Fruit fly (Drosophila melanogaster) whole organism, wandering third instar larva: ENCODE results near the gene Acn.

ENCODE experiments used
- Abd-B ChIP-seq: fragments of >200 bp; optimal IDR thresholded peaks from 2 replicates; lab custom pipeline; 2017; ENCODE audit warnings: missing biosample characterization, missing genetic modification characterization
- CG32264 ChIP-seq: fragments of 200-800 bp; sonication (Bioruptor generic); optimal IDR thresholded peaks from 2 replicates; lab custom pipeline; 2016; ENCODE audit warnings: missing biosample characterization, missing genetic modification characterization
- CrebA ChIP-seq: fragments of 200-800 bp; sonication (Bioruptor generic); optimal IDR thresholded peaks from 2 replicates; lab custom pipeline; 2016; ENCODE audit warnings: missing biosample characterization, mild to moderate bottlenecking, missing genetic modification characterization, borderline replicate concordance
- Dfd ChIP-seq: fragments of >200 bp; optimal IDR thresholded peaks from 2 replicates; lab custom pipeline; 2017; ENCODE audit warnings: missing biosample characterization, missing genetic modification characterization
- GATAd ChIP-seq: sonication (Bioruptor generic); optimal IDR thresholded peaks from 2 replicates; lab custom pipeline; 2016; ENCODE audit warnings: missing biosample characterization, missing genetic modification characterization
- HLH106 ChIP-seq: fragments of 200-800 bp; optimal IDR thresholded peaks from 3 replicates; lab custom pipeline; 2019; ENCODE audit warnings: missing biosample characterization, mild to moderate bottlenecking, missing genetic modification characterization, moderate library complexity
- Hnf4 ChIP-seq: fragments of 200-800 bp; sonication (Bioruptor generic); optimal IDR thresholded peaks from 2 replicates; lab custom pipeline; 2016; ENCODE audit warnings: missing biosample characterization, mild to moderate bottlenecking, missing genetic modification characterization
- Hr78 ChIP-seq: fragments of >200 bp; optimal IDR thresholded peaks from 2 replicates; lab custom pipeline; 2017; ENCODE audit warnings: missing biosample characterization, missing genetic modification characterization
- Hr83 ChIP-seq: fragments of 200-300 bp; sonication (Bioruptor generic); optimal IDR thresholded peaks from 2 replicates; lab custom pipeline; 2016; ENCODE audit warnings: missing biosample characterization, mild to moderate bottlenecking, missing genetic modification characterization, moderate library complexity; ENCODE audit not compliant: poor library complexity, severe bottlenecking
- Jra ChIP-seq: sonication (Bioruptor generic); optimal IDR thresholded peaks from 2 replicates; lab custom pipeline; 2016; ENCODE audit warnings: missing biosample characterization, missing genetic modification characterization
- Myc ChIP-seq: fragments of >200 bp; optimal IDR thresholded peaks from 2 replicates; lab custom pipeline; 2017
- N ChIP-seq: fragments of >200 bp; optimal IDR thresholded peaks from 2 replicates; lab custom pipeline; 2018; ENCODE audit warnings: missing biosample characterization, missing external identifiers, missing genetic modification characterization
- OdsH ChIP-seq: fragments of 200-800 bp; sonication (Bioruptor generic); optimal IDR thresholded peaks from 2 replicates; lab custom pipeline; 2016; ENCODE audit warnings: missing biosample characterization, mild to moderate bottlenecking, missing genetic modification characterization
- Rel ChIP-seq, 2 experiments: fragments of 200-800 bp; sonication (Bioruptor generic) in 1 of 2; optimal IDR thresholded peaks; 2 replicates in 1 of 2; 3 replicates in 1 of 2; lab custom pipeline; 2016 to 2019; ENCODE audit warnings: mild to moderate bottlenecking in 2 of 2, missing biosample characterization in 2 of 2, missing genetic modification characterization in 2 of 2, moderate library complexity in 1 of 2
- Sp1 ChIP-seq: fragments of 200-800 bp; sonication (Bioruptor generic); optimal IDR thresholded peaks from 3 replicates; lab custom pipeline; 2019; ENCODE audit warnings: missing biosample characterization, mild to moderate bottlenecking, missing genetic modification characterization, moderate library complexity
- Vsx2 ChIP-seq: fragments of 200-300, 225-300 bp; sonication (Bioruptor generic); optimal IDR thresholded peaks from 2 replicates; lab custom pipeline; 2018; ENCODE audit warnings: missing biosample characterization, missing genetic modification characterization; ENCODE audit not compliant: partially characterized antibody
- dmrt93B ChIP-seq: fragments of 200-800 bp; sonication (Bioruptor generic); optimal IDR thresholded peaks from 2 replicates; lab custom pipeline; 2018; ENCODE audit warnings: missing biosample characterization, mild to moderate bottlenecking, missing genetic modification characterization
- dsf ChIP-seq: sonication (Bioruptor generic); optimal IDR thresholded peaks from 2 replicates; lab custom pipeline; 2016; ENCODE audit warnings: missing biosample characterization, missing genetic modification characterization, borderline replicate concordance
- ey ChIP-seq: fragments of 200-800 bp; sonication (Bioruptor generic); optimal IDR thresholded peaks from 2 replicates; lab custom pipeline; 2016; ENCODE audit warnings: missing biosample characterization, missing genetic modification characterization
- foxo ChIP-seq, 2 experiments: fragments of 200-800 bp; sonication (Bioruptor generic); optimal IDR thresholded peaks; 2 replicates in 1 of 2; 3 replicates in 1 of 2; lab custom pipeline; 2016 to 2017; ENCODE audit warnings: missing biosample characterization in 2 of 2, missing genetic modification characterization in 2 of 2
- h ChIP-seq: fragments of 200-800 bp; sonication (Bioruptor generic); optimal IDR thresholded peaks from 3 replicates; lab custom pipeline; 2016; ENCODE audit warnings: missing biosample characterization, mild to moderate bottlenecking, missing genetic modification characterization
- jim ChIP-seq: fragments of 175-275, 200-325 bp; sonication (Bioruptor generic); optimal IDR thresholded peaks from 2 replicates; lab custom pipeline; 2016; ENCODE audit warnings: missing biosample characterization, mild to moderate bottlenecking, missing genetic modification characterization
- lola ChIP-seq: fragments of >200 bp; optimal IDR thresholded peaks from 2 replicates; lab custom pipeline; 2017; ENCODE audit warnings: missing biosample characterization, missing genetic modification characterization
- pan ChIP-seq: fragments of >200 bp; optimal IDR thresholded peaks from 2 replicates; lab custom pipeline; 2017
- rgr ChIP-seq: fragments of 200-800 bp; sonication (Bioruptor generic); optimal IDR thresholded peaks from 3 replicates; lab custom pipeline; 2016; ENCODE audit warnings: missing biosample characterization, mild to moderate bottlenecking, missing genetic modification characterization
- sage ChIP-seq: fragments of 200-800 bp; sonication (Bioruptor generic); optimal IDR thresholded peaks from 2 replicates; lab custom pipeline; 2016; ENCODE audit warnings: missing biosample characterization, mild to moderate bottlenecking, missing genetic modification characterization
- usp ChIP-seq: fragments of >200 bp; optimal IDR thresholded peaks from 2 replicates; lab custom pipeline; 2017; ENCODE audit warnings: missing biosample characterization, missing genetic modification characterization
- woc ChIP-seq: sonication (Bioruptor generic); optimal IDR thresholded peaks from 2 replicates; lab custom pipeline; 2016; ENCODE audit warnings: missing biosample characterization, mild to moderate bottlenecking, missing genetic modification characterization

Gene Acn

DNA sequence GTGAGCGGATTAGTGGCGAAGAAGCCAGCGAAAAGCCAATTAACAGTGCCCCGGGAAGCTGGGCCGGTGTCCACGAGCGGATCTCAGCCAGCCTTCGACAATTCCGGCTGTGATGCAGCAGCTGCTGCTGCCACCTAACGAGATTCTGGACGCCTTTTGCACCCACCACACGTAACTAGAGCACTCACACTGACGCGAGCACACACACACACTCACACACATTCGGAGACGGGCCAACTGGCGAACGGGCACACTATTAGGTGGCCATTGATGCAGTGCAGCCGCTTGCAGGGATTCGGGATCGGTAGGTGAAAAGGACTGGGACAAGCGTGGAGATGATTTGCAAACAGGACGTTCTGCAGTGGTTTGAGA lies 9.3 kb downstream of the Acn start:
- no peak for TF ChIP-seq ey (GFP tag; lab: Kevin White, UChicago)
- TF ChIP-seq GATAd (GFP tag; lab: Kevin White, UChicago) = no peak
- no peak for TF ChIP-seq lola
- no peak for TF ChIP-seq N (GFP tag; lab: Kevin White, UChicago)
- TF ChIP-seq Jra (GFP tag; lab: Kevin White, UChicago) = no peak
- TF ChIP-seq dsf (GFP tag; lab: Kevin White, UChicago) = no peak
- TF ChIP-seq CrebA (GFP tag; lab: Kevin White, UChicago) = no peak
- no peak for TF ChIP-seq sage (GFP tag; lab: Kevin White, UChicago)
- TF ChIP-seq woc (GFP tag; lab: Kevin White, UChicago) = no peak
- TF ChIP-seq foxo (GFP tag; optimal IDR thresholded peaks at IDR 0.05; lab: Kevin White, UChicago) = no peak
- no peak for TF ChIP-seq Abd-B
- no peak for TF ChIP-seq Hr83 (GFP tag; lab: Kevin White, UChicago)
- no peak for TF ChIP-seq OdsH (GFP tag; lab: Kevin White, UChicago)
- TF ChIP-seq HLH106 (tag; lab: Kevin White, UChicago) = no peak
- TF ChIP-seq Hr78 = no peak

DNA sequence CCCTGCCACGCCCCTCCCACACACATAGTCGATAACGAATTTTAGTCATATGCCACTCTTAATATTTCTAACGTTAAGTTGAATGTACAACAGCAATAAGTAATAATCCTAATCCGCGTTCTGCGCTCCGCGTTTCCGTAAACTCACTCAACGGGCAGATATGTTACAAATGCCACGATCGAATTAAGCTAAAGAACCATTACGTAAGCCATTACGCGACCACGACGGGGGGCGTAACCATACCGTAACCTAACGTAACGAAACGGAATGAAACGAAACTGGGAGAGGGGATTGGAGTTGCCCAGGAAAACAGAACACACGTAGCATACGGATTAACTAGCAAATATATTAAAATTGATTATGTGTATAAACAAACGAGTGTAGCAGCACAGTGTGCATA lies 12.6 kb downstream of the Acn start:
- TF ChIP-seq Jra (GFP tag; lab: Kevin White, UChicago) (no peak), Dfd (GFP tag; lab: Kevin White, UChicago) (no peak), Vsx2 (GFP tag; lab: Kevin White, UChicago) (no peak), Hr78 (no peak), usp (no peak), Myc (lab: Kevin White, UChicago) (no peak)

DNA sequence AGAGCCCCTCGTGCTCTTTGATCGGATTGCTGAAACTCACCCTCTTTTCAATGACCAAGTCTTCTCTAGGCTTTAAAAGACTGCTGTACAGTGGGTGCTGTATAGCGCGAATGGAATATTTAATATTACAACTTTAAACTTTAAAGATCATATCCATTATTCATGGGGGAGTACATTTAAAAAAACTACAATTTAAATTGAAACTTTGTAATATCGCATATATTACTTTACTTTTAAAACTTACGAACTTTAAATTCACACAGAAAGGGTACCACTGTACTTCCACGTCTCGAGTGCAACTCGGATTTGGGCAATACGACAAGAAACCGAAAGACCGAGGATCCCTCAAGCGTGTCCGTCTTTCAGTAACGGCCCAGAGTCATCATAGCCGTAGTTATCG lies 13.8 kb downstream of the Acn start, which contains the start of gene Phlpp:
TSS of gene Phlpp (plus strand) at position 214 of the 400 bp plus-strand sequence.
- TF ChIP-seq Sp1 (no peak), Rel (GFP tag; optimal IDR thresholded peaks at IDR 0.05; lab: Kevin White, UChicago) (no peak), Rel (tag; optimal IDR thresholded peaks at IDR 0.05; lab: Kevin White, UChicago) (no peak), ey (GFP tag; lab: Kevin White, UChicago) (peak; percentile 17), pan (lab: Kevin White, UChicago) (no peak)

DNA sequence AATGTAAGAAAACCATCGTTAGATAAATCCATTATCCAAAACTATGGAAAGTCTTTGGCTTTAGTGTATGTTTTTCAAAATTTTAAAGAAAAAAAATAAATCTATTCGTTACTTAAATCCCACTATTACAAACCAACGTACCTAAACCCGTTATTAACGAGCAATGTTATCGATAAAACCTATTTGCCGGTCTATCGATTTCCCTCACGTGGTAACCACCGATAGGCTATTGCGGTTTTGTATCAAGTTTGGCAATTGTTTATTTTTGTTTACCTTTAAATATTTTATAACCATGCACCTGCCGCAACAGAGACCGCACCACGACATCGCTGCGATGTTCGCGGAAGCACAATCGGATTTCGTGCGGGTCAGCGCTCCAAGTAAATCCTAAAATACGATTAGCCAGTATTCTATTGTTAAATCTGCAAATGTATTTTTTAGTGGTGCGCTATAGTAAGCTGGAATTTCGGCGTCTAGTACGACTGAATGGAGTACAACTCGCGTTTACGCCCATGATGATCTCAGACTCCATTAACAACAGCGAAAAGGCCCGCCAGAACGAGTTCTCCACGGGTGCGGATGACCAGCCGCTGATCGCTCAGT lies 18.0 kb downstream of the Acn start, which contains the start of gene Dus4:
TSS of gene Dus4 (plus strand) at position 206 of the 603 bp plus-strand sequence.
- TF ChIP-seq rgr (GFP tag; lab: Kevin White, UChicago) (no peak), Myc (lab: Kevin White, UChicago) (peak; percentile 36)

DNA sequence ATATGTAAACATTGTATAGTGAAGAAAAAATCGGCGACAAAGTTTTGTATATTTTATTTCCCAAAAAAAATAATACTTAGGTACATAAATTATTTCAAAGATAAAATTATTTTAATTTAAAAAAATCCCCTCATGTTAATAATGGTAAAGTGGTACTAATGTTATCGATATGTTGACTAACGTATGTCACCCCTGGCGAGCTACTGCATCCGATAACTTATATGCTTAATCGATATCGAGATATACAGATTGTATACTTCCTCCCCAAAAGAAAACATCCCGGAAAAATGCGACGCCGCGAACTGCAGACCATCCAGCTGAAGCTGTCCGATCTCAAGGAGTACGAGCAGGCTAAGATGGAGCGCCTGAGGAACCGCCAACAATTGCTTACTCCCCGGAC lies 19.6 kb downstream of the Acn start, which contains the start of gene CG17343:
TSS of gene CG17343 (plus strand) at position 224 of the 400 bp plus-strand sequence.
- TF ChIP-seq dmrt93B (no peak), rgr (GFP tag; lab: Kevin White, UChicago) (no peak), Rel (GFP tag; optimal IDR thresholded peaks at IDR 0.05; lab: Kevin White, UChicago) (no peak), Rel (tag; optimal IDR thresholded peaks at IDR 0.05; lab: Kevin White, UChicago) (peak; percentile 90), sage (GFP tag; lab: Kevin White, UChicago) (no peak), usp (no peak), Jra (GFP tag; lab: Kevin White, UChicago) (no peak)

DNA sequence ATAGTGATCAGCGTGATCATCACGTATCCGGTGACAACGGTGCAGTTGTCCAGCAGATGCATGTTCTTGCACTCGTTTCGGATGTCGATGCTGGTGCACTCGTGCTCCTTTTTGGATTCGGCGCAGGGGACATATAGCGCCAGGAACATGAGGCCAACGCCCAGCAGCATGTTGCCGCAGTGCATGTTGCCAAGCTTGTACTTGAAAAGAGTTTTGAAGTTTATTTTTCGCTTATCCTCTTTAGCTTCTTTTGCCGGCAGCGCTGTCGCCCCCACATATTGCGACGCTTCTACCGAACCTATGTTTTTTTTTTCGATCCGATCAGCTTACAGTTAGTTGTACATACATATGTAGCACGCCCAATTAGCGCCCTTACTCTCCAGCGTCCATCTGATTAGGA lies 23.2 kb downstream of the Acn start:
- TF ChIP-seq jim (GFP tag; lab: Kevin White, UChicago) = no peak
- no peak for TF ChIP-seq Myc (lab: Kevin White, UChicago)
- TF ChIP-seq h (GFP tag; lab: Kevin White, UChicago) = no peak
- TF ChIP-seq CG32264 (GFP tag; lab: Kevin White, UChicago) = no peak
- no peak for TF ChIP-seq CrebA (GFP tag; lab: Kevin White, UChicago)
- TF ChIP-seq N (GFP tag; lab: Kevin White, UChicago) = no peak
- TF ChIP-seq Abd-B = no peak
- no peak for TF ChIP-seq rgr (GFP tag; lab: Kevin White, UChicago)
- TF ChIP-seq Vsx2 (GFP tag; lab: Kevin White, UChicago) = no peak
- TF ChIP-seq Rel (GFP tag; optimal IDR thresholded peaks at IDR 0.05; lab: Kevin White, UChicago) = no peak
- no peak for TF ChIP-seq Rel (tag; optimal IDR thresholded peaks at IDR 0.05; lab: Kevin White, UChicago)
- TF ChIP-seq Hnf4 (GFP tag; lab: Kevin White, UChicago) = no peak
- no peak for TF ChIP-seq Hr78
- no peak for TF ChIP-seq dsf (GFP tag; lab: Kevin White, UChicago)
- TF ChIP-seq, all 38 proteins: peak for 0
